Worm (Caenorhabditis elegans) whole organism, L3 larva: ENCODE data around the gene C52A10.3.

Source experiments
- ama-1 ChIP-seq: fragments of 150-350 bp; optimal IDR thresholded peaks from 2 replicates; lab custom pipeline; 2018
- ceh-82 ChIP-seq: fragments of 150-350 bp; optimal IDR thresholded peaks from 2 replicates; lab custom pipeline; 2014; ENCODE audit warnings: missing biosample characterization, missing genetic modification characterization
- egl-27 ChIP-seq: sonication (generic microtip); optimal IDR thresholded peaks from 4 replicates; lab custom pipeline; 2017; ENCODE audit warnings: missing biosample characterization, missing genetic modification reagents, missing genetic modification characterization
- elt-1 ChIP-seq: fragments of 150-350 bp; optimal IDR thresholded peaks from 2 replicates; lab custom pipeline; 2014; ENCODE audit warnings: missing biosample characterization, missing genetic modification characterization
- elt-3 ChIP-seq, 3 experiments: fragments of 150-350 bp in 1 of 3; sonication (generic microtip) in 2 of 3; optimal IDR thresholded peaks; 2 replicates in 2 of 3; 4 replicates in 1 of 3; lab custom pipeline; 2014 to 2017; ENCODE audit warnings: missing biosample characterization in 3 of 3, missing genetic modification characterization in 3 of 3
- nhr-12 ChIP-seq: fragments of 150-350 bp; optimal IDR thresholded peaks from 2 replicates; lab custom pipeline; 2014; ENCODE audit warnings: missing biosample characterization, missing genetic modification characterization
- nhr-77 ChIP-seq: fragments of 150-350 bp; optimal IDR thresholded peaks from 2 replicates; lab custom pipeline; 2014; ENCODE audit warnings: missing biosample characterization, missing genetic modification characterization
- snpc-4 ChIP-seq: fragments of 150-350 bp; optimal IDR thresholded peaks from 2 replicates; lab custom pipeline; 2014; ENCODE audit warnings: missing biosample characterization, missing genetic modification characterization

ce11 chrV:5203643-5204042, 35.7 kb downstream of the C52A10.3 start:
- no peak for TF ChIP-seq nhr-12 (tag; lab: Kevin White, UChicago)
- no peak for TF ChIP-seq elt-1
- no peak for TF ChIP-seq egl-27 (tag; lab: Kevin White, UChicago)
- no peak for TF ChIP-seq ceh-82 (tag; lab: Kevin White, UChicago)
- TF ChIP-seq snpc-4, result no peak
- no peak for TF ChIP-seq ama-1
- no peak for TF ChIP-seq elt-3 (tag; optimal IDR thresholded peaks at IDR 0.05; lab: Kevin White, UChicago)
- no peak for TF ChIP-seq nhr-77 (tag; lab: Kevin White, UChicago)
